Fruit fly (Drosophila melanogaster): ENCODE results near the gene Fbxl7.

DNA sequence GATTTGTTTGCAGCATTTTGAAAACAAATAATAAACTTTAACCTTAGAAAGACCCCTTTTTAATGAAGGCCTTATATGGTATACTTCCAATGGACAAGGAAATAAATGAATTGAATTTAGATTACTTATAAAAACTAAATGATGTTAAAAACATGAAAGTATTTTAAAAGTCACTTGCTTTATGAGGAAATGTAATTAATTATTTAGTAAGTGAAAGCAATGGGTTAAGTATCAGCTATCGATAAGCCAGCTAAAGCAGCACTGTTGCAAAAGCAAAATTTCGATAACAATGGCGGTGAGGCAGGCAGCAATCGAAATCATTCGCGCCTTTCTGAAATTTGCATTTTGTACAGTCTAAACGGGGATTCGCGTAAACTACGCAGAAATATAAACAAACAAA is 44.5 kb downstream of the Fbxl7 start, which contains the start of the genes CG32856 and Rbf2:
- TF ChIP-seq toe (GFP tag; optimal IDR thresholded peaks at IDR 0.05) (peak; percentile 72), Crg-1 (GFP tag; optimal IDR thresholded peaks at IDR 0.05) (peak; percentile 70), CG11617 (GFP tag; optimal IDR thresholded peaks at IDR 0.05) (peak; percentile 87), pad (GFP tag; optimal IDR thresholded peaks at IDR 0.05) (peak; percentile 2), CG1620 (GFP tag; optimal IDR thresholded peaks at IDR 0.05) (peak; percentile 94), kay (GFP tag; ENCODE audit: borderline replicate concordance) (no peak), CG33017 (tag; optimal IDR thresholded peaks at IDR 0.05) (peak; percentile 94), Clk (GFP tag; optimal IDR thresholded peaks at IDR 0.05) (no peak), cnc (optimal IDR thresholded peaks at IDR 0.05) (no peak), CG5204 (GFP tag; optimal IDR thresholded peaks at IDR 0.05) (no peak), Mnt (GFP tag; optimal IDR thresholded peaks at IDR 0.05) (peak; percentile 64), CG12768 (GFP tag; optimal IDR thresholded peaks at IDR 0.05) (peak; percentile 28), tj (GFP tag; optimal IDR thresholded peaks at IDR 0.05) (peak; percentile 64)
